Fruit fly (Drosophila melanogaster) whole organism, adult: ENCODE measurements around the gene CG5096.
A peak's percentile ranks its signal among the peaks of the same experiment; 100 is the strongest.

Experiments
- CG11617 ChIP-seq: fragments of 200-800 bp; sonication (Bioruptor generic); optimal IDR thresholded peaks from 2 replicates; lab custom pipeline; 2017; ENCODE audit warnings: mild to moderate bottlenecking, missing biosample characterization, missing genetic modification reagents, missing genetic modification characterization
- CG1620 ChIP-seq: fragments of 200-800 bp; sonication (Bioruptor generic); optimal IDR thresholded peaks from 2 replicates; lab custom pipeline; 2016; ENCODE audit warnings: missing biosample characterization, missing genetic modification characterization
- CG7045 ChIP-seq: fragments of 200-800 bp; sonication (Bioruptor generic); optimal IDR thresholded peaks from 2 replicates; lab custom pipeline; 2017; ENCODE audit warnings: missing biosample characterization, mild to moderate bottlenecking, missing genetic modification characterization
- Clk ChIP-seq: fragments of 200-800 bp; sonication (Bioruptor generic); optimal IDR thresholded peaks from 2 replicates; lab custom pipeline; 2017; ENCODE audit warnings: missing biosample characterization, missing genetic modification characterization
- Crg-1 ChIP-seq: fragments of 200-800 bp; sonication (Bioruptor generic); optimal IDR thresholded peaks from 2 replicates; lab custom pipeline; 2016; ENCODE audit warnings: missing biosample characterization, missing genetic modification characterization
- Hr96 ChIP-seq: fragments of 200-800 bp; sonication (Bioruptor generic); optimal IDR thresholded peaks from 2 replicates; lab custom pipeline; 2016; ENCODE audit warnings: missing biosample characterization, missing genetic modification characterization
- Mnt ChIP-seq: fragments of 200-800 bp; sonication (Bioruptor generic); optimal IDR thresholded peaks from 2 replicates; lab custom pipeline; 2016; ENCODE audit warnings: missing biosample characterization, mild to moderate bottlenecking, missing genetic modification characterization
- bab1 ChIP-seq: fragments of 200-800 bp; sonication (Bioruptor generic); optimal IDR thresholded peaks from 3 replicates; lab custom pipeline; 2019; ENCODE audit warnings: missing biosample characterization, mild to moderate bottlenecking, missing genetic modification characterization, moderate library complexity
- cic ChIP-seq: fragments of 200-800 bp; sonication (Bioruptor generic); optimal IDR thresholded peaks from 2 replicates; lab custom pipeline; 2017; ENCODE audit warnings: missing biosample characterization, mild to moderate bottlenecking, missing genetic modification characterization, moderate library complexity
- kay ChIP-seq: fragments of 200-800 bp; sonication (Bioruptor generic); peaks from one replicate; lab custom pipeline; 2016; ENCODE audit warnings: missing biosample characterization, missing genetic modification characterization, borderline replicate concordance
- ovo ChIP-seq: fragments of 200-800 bp; sonication (Bioruptor generic); optimal IDR thresholded peaks from 2 replicates; lab custom pipeline; 2016; ENCODE audit warnings: missing biosample characterization, missing genetic modification characterization
- toe ChIP-seq: fragments of 200-800 bp; sonication (Bioruptor generic); optimal IDR thresholded peaks from 2 replicates; lab custom pipeline; 2016; ENCODE audit warnings: missing biosample characterization, missing genetic modification characterization

- no peak for TF ChIP-seq Hr96 (GFP tag; lab: Kevin White, UChicago)
- TF ChIP-seq ovo (GFP tag; lab: Kevin White, UChicago): no peak
- TF ChIP-seq kay (GFP tag; lab: Kevin White, UChicago): peak; percentile 86
- TF ChIP-seq CG7045 (GFP tag; lab: Kevin White, UChicago): no peak
- no peak for TF ChIP-seq Crg-1 (GFP tag; lab: Kevin White, UChicago)
- TF ChIP-seq Mnt (GFP tag; lab: Kevin White, UChicago): no peak
- no peak for TF ChIP-seq CG11617 (GFP tag; lab: Kevin White, UChicago)
- TF ChIP-seq CG1620: no peak
- no peak for TF ChIP-seq toe (GFP tag; lab: Kevin White, UChicago)
- TF ChIP-seq cic (GFP tag; lab: Kevin White, UChicago): no peak
- TF ChIP-seq Clk: no peak
- TF ChIP-seq bab1: peak; percentile 39
Measured at dm6 chr2L:10403803-10404315, 21.8 kb downstream of the CG5096 start.
